Fruit fly (Drosophila melanogaster) whole organism, embryonic: ENCODE data around the gene Cnep1r2.

ENCODE experiments used
- CG10147 ChIP-seq: fragments of 200-800 bp; sonication (Bioruptor generic); optimal IDR thresholded peaks from 2 replicates; lab custom pipeline; 2019; ENCODE audit warnings: missing biosample characterization, mild to moderate bottlenecking, missing genetic modification characterization, moderate library complexity
- CG10209 ChIP-seq: fragments of 200-800 bp; sonication (Bioruptor generic); optimal IDR thresholded peaks from 3 replicates; lab custom pipeline; 2017; ENCODE audit warnings: missing biosample characterization, mild to moderate bottlenecking, missing genetic modification characterization, missing genetic modification reagents
- CG11398 ChIP-seq: fragments of 200-800 bp; sonication (Bioruptor generic); optimal IDR thresholded peaks from 2 replicates; lab custom pipeline; 2016; ENCODE audit warnings: missing biosample characterization, missing genetic modification characterization
- CG12071 ChIP-seq: fragments of 200-800 bp; sonication (Bioruptor generic); optimal IDR thresholded peaks from 3 replicates; lab custom pipeline; 2018; ENCODE audit warnings: missing biosample characterization, mild to moderate bottlenecking, missing genetic modification characterization
- CG12104 ChIP-seq: fragments of 200-800 bp; sonication (Bioruptor generic); optimal IDR thresholded peaks from 3 replicates; lab custom pipeline; 2016; ENCODE audit warnings: missing biosample characterization, missing genetic modification characterization
- CG13894 ChIP-seq: fragments of 200-800 bp; sonication (Bioruptor generic); optimal IDR thresholded peaks from 3 replicates; lab custom pipeline; 2018; ENCODE audit warnings: missing biosample characterization, mild to moderate bottlenecking, missing genetic modification characterization, moderate library complexity
- CG14710 ChIP-seq: fragments of 200-800 bp; sonication (Bioruptor generic); optimal IDR thresholded peaks from 3 replicates; lab custom pipeline; 2019; ENCODE audit warnings: missing biosample characterization, mild to moderate bottlenecking, missing genetic modification characterization, moderate library complexity
- CG15269 ChIP-seq: fragments of 200-800 bp; sonication (Bioruptor generic); optimal IDR thresholded peaks from 2 replicates; lab custom pipeline; 2018; ENCODE audit warnings: missing biosample characterization, mild to moderate bottlenecking, missing genetic modification characterization, moderate library complexity
- CG1529 ChIP-seq: fragments of 200-800 bp; sonication (Bioruptor generic); optimal IDR thresholded peaks from 3 replicates; lab custom pipeline; 2018; ENCODE audit warnings: missing biosample characterization, missing genetic modification characterization
- CG15479 ChIP-seq: fragments of 200-800 bp; sonication (Bioruptor generic); optimal IDR thresholded peaks from 3 replicates; lab custom pipeline; 2019; ENCODE audit warnings: missing biosample characterization, mild to moderate bottlenecking, missing genetic modification characterization, moderate library complexity
- CG17359 ChIP-seq: fragments of 200-800 bp; sonication (Bioruptor generic); optimal IDR thresholded peaks from 3 replicates; lab custom pipeline; 2018; ENCODE audit warnings: missing biosample characterization, mild to moderate bottlenecking, missing genetic modification characterization, moderate library complexity
- CG18599 ChIP-seq: fragments of 200-800 bp; sonication (Bioruptor generic); optimal IDR thresholded peaks from 3 replicates; lab custom pipeline; 2017; ENCODE audit warnings: missing biosample characterization, missing genetic modification characterization, mild to moderate bottlenecking, moderate library complexity, missing genetic modification reagents
- CG2120 ChIP-seq: fragments of 200-800 bp; sonication (Bioruptor generic); optimal IDR thresholded peaks from 3 replicates; lab custom pipeline; 2016; ENCODE audit warnings: missing biosample characterization, missing genetic modification characterization
- CG30403 ChIP-seq: fragments of 200-800 bp; sonication (Bioruptor generic); optimal IDR thresholded peaks from 3 replicates; lab custom pipeline; 2016; ENCODE audit warnings: missing biosample characterization, missing genetic modification characterization
- CG31388 ChIP-seq: fragments of 200-800 bp; sonication (Bioruptor generic); optimal IDR thresholded peaks from 2 replicates; lab custom pipeline; 2016; ENCODE audit warnings: missing biosample characterization, missing genetic modification characterization
- CG3281 ChIP-seq: fragments of 200-800 bp; sonication (Bioruptor generic); optimal IDR thresholded peaks from 3 replicates; lab custom pipeline; 2017; ENCODE audit warnings: missing biosample characterization, mild to moderate bottlenecking, missing genetic modification characterization
- CG7357 ChIP-seq: fragments of 200-800 bp; sonication (Bioruptor generic); IDR thresholded peaks from 3 replicates; pipeline ENCODE4 v1.3.6; 2022; ENCODE audit warnings: missing biosample characterization, missing genetic modification characterization
- CG7556 ChIP-seq: fragments of 200-800 bp; sonication (Bioruptor generic); optimal IDR thresholded peaks from 2 replicates; lab custom pipeline; 2017; ENCODE audit warnings: missing biosample characterization, mild to moderate bottlenecking, missing genetic modification characterization
- Dp ChIP-seq: fragments of 200-800 bp; sonication (Bioruptor generic); optimal IDR thresholded peaks from 2 replicates; lab custom pipeline; 2018; ENCODE audit warnings: missing biosample characterization, mild to moderate bottlenecking, missing genetic modification characterization, moderate library complexity
- ERR ChIP-seq: fragments of 200-800 bp; sonication (Bioruptor generic); optimal IDR thresholded peaks from 2 replicates; lab custom pipeline; 2016; ENCODE audit warnings: missing biosample characterization, missing genetic modification characterization
- Eip74EF ChIP-seq, 2 experiments: fragments of 200-800 bp in 1 of 2; fragments of >200 bp in 1 of 2; sonication (Bioruptor generic) in 1 of 2; optimal IDR thresholded peaks; 2 replicates each; lab custom pipeline; 2017 to 2019; ENCODE audit warnings: missing biosample characterization in 2 of 2, missing genetic modification characterization in 2 of 2, mild to moderate bottlenecking in 1 of 2, moderate library complexity in 1 of 2
- Fer1 ChIP-seq: fragments of 200-800 bp; sonication (Bioruptor generic); optimal IDR thresholded peaks from 2 replicates; lab custom pipeline; 2017; ENCODE audit warnings: missing biosample characterization, mild to moderate bottlenecking, missing genetic modification characterization
- Hr51 ChIP-seq, 2 experiments: fragments of 200-800 bp; sonication (Bioruptor generic); optimal IDR thresholded peaks; 2 replicates in 1 of 2; 3 replicates in 1 of 2; lab custom pipeline; 2016 to 2018; ENCODE audit warnings: missing biosample characterization in 2 of 2, missing genetic modification characterization in 2 of 2, mild to moderate bottlenecking in 1 of 2, moderate library complexity in 1 of 2
- Meics ChIP-seq: fragments of 200-800 bp; sonication (Bioruptor generic); optimal IDR thresholded peaks from 2 replicates; lab custom pipeline; 2017; ENCODE audit warnings: missing biosample characterization, mild to moderate bottlenecking, missing genetic modification characterization
- Nf-YB ChIP-seq: fragments of 200-800 bp; sonication (Bioruptor generic); optimal IDR thresholded peaks from 3 replicates; lab custom pipeline; 2019; ENCODE audit warnings: missing biosample characterization, mild to moderate bottlenecking, missing genetic modification characterization, moderate library complexity
- Ravus ChIP-seq: fragments of 200-800 bp; sonication (Bioruptor generic); IDR thresholded peaks from 2 replicates; pipeline ENCODE4 v1.3.6; 2022; ENCODE audit warnings: missing biosample characterization, missing genetic modification characterization
- Trl ChIP-seq, 3 experiments: fragments of >200 bp in 2 of 3; fragments of 200-800 bp in 1 of 3; sonication (Bioruptor generic) in 1 of 3; optimal IDR thresholded peaks; 2 replicates in 1 of 3; 3 replicates in 2 of 3; lab custom pipeline; 2016 to 2017; ENCODE audit warnings: missing biosample characterization in 1 of 3, missing genetic modification characterization in 1 of 3
- Vsx1 ChIP-seq: fragments of 200-800 bp; sonication (Bioruptor generic); optimal IDR thresholded peaks from 2 replicates; lab custom pipeline; 2017; ENCODE audit warnings: missing biosample characterization, mild to moderate bottlenecking, missing genetic modification characterization, missing genetic modification reagents
- chif ChIP-seq, 2 experiments: fragments of 200-800 bp; sonication (Bioruptor generic); optimal IDR thresholded peaks; 3 replicates each; lab custom pipeline; 2016; ENCODE audit warnings: missing biosample characterization in 2 of 2, missing genetic modification characterization in 2 of 2
- crp ChIP-seq, 2 experiments: fragments of 200-800 bp; sonication (Bioruptor generic); optimal IDR thresholded peaks; 2 replicates in 1 of 2; 3 replicates in 1 of 2; lab custom pipeline; 2017; ENCODE audit warnings: missing biosample characterization in 2 of 2, missing genetic modification characterization in 2 of 2, mild to moderate bottlenecking in 1 of 2, moderate library complexity in 1 of 2
- cwo ChIP-seq: fragments of 200-800 bp; sonication (Bioruptor generic); optimal IDR thresholded peaks from 3 replicates; lab custom pipeline; 2017; ENCODE audit warnings: missing biosample characterization, missing genetic modification characterization, mild to moderate bottlenecking, moderate library complexity, missing genetic modification reagents
- disco-r ChIP-seq: fragments of 200-800 bp; sonication (Bioruptor generic); optimal IDR thresholded peaks from 2 replicates; lab custom pipeline; 2016; ENCODE audit warnings: missing biosample characterization, missing genetic modification characterization
- dmrt99B ChIP-seq: fragments of 200-800 bp; sonication (Bioruptor generic); optimal IDR thresholded peaks from 2 replicates; lab custom pipeline; 2018; ENCODE audit warnings: missing biosample characterization, mild to moderate bottlenecking, missing genetic modification characterization, moderate library complexity
- ems ChIP-seq: fragments of 200-800 bp; sonication (Bioruptor generic); optimal IDR thresholded peaks from 3 replicates; lab custom pipeline; 2016; ENCODE audit warnings: missing biosample characterization, missing genetic modification characterization
- gem ChIP-seq: fragments of 200-800 bp; sonication (Bioruptor generic); optimal IDR thresholded peaks from 2 replicates; lab custom pipeline; 2019; ENCODE audit warnings: missing biosample characterization, mild to moderate bottlenecking, missing genetic modification characterization, moderate library complexity
- grau ChIP-seq: fragments of 200-800 bp; optimal IDR thresholded peaks from 3 replicates; lab custom pipeline; 2019; ENCODE audit warnings: missing biosample characterization, mild to moderate bottlenecking, missing genetic modification characterization, moderate library complexity
- hkb ChIP-seq, 2 experiments: fragments of 200-800 bp in 1 of 2; fragments of >200 bp in 1 of 2; sonication (Bioruptor generic) in 1 of 2; IDR thresholded peaks in 1 of 2; optimal IDR thresholded peaks in 1 of 2; 2 replicates each; pipeline versions ENCODE4 v1.3.6 to Lab custom; 2017 to 2022; ENCODE audit warnings: missing biosample characterization in 1 of 2, missing genetic modification characterization in 1 of 2
- jumu ChIP-seq: fragments of 200-800 bp; sonication (Bioruptor generic); optimal IDR thresholded peaks from 3 replicates; lab custom pipeline; 2016; ENCODE audit warnings: missing biosample characterization, missing genetic modification characterization
- lab ChIP-seq: fragments of 200-800 bp; sonication (Bioruptor generic); optimal IDR thresholded peaks from 3 replicates; lab custom pipeline; 2017; ENCODE audit warnings: missing biosample characterization, missing genetic modification characterization, mild to moderate bottlenecking, moderate library complexity, missing genetic modification reagents
- lbe ChIP-seq: fragments of 200-800 bp; sonication (Bioruptor generic); optimal IDR thresholded peaks from 2 replicates; lab custom pipeline; 2016; ENCODE audit warnings: missing biosample characterization, mild to moderate bottlenecking, missing genetic modification characterization
- maf-S ChIP-seq: fragments of 200-800 bp; sonication (Bioruptor generic); optimal IDR thresholded peaks from 2 replicates; lab custom pipeline; 2016; ENCODE audit warnings: missing biosample characterization, missing genetic modification characterization
- pros ChIP-seq: fragments of 200-800 bp; sonication (Bioruptor generic); optimal IDR thresholded peaks from 3 replicates; lab custom pipeline; 2019; ENCODE audit warnings: missing biosample characterization, mild to moderate bottlenecking, missing genetic modification characterization, moderate library complexity
- sens ChIP-seq: fragments of 200-800 bp; sonication (Bioruptor generic); peaks from one replicate; lab custom pipeline; 2016; ENCODE audit warnings: missing biosample characterization, missing genetic modification characterization
- sima ChIP-seq: fragments of 200-800 bp; sonication (Bioruptor generic); optimal IDR thresholded peaks from 2 replicates; lab custom pipeline; 2016; ENCODE audit warnings: missing biosample characterization, missing genetic modification characterization
- slbo ChIP-seq: fragments of 200-800 bp; sonication (Bioruptor generic); IDR thresholded peaks from 2 replicates; pipeline ENCODE4 v1.3.6; 2022; ENCODE audit warnings: missing biosample characterization, missing genetic modification characterization
- ttk ChIP-seq: fragments of 200-800 bp; sonication (Bioruptor generic); IDR thresholded peaks from 2 replicates; pipeline ENCODE4 v2.1.2; 2022; ENCODE audit warnings: missing biosample characterization, missing genetic modification characterization
- vnd ChIP-seq: fragments of 200-800 bp; sonication (Bioruptor generic); IDR thresholded peaks from 3 replicates; pipeline ENCODE4 v1.3.6; 2022; ENCODE audit warnings: missing biosample characterization, missing genetic modification characterization; ENCODE audit not compliant: partially characterized antibody
- wdn ChIP-seq: fragments of 200-800 bp; sonication (Bioruptor generic); IDR thresholded peaks from 2 replicates; pipeline ENCODE4 v1.3.6; 2022; ENCODE audit warnings: missing biosample characterization, missing genetic modification characterization
- zf30C ChIP-seq: fragments of 200-800 bp; sonication (Bioruptor generic); optimal IDR thresholded peaks from 3 replicates; lab custom pipeline; 2018; ENCODE audit warnings: missing biosample characterization, mild to moderate bottlenecking, missing genetic modification characterization

Gene Cnep1r2

DNA sequence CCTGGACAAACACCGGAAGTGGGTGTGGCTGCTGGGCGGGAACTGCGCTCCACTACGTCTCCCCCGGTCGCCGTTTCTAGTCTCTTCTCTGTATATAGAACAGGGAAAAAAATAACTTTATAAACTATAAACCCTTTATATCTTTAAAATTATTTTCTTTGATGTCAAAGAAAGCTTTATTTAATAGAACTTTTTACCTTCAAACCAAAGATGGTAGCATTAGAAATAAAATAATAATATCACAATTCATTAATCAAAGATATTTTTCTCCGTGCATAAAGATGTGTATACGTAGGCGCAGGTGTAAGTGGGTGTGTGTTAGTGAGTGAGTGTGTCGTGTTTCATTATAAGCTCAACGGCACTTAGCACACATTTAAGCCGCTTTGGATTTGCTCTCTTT is 38.4 kb upstream of the Cnep1r2 start (continued):
- no peak for TF ChIP-seq Dp (GFP tag; lab: Kevin White, UChicago)
- TF ChIP-seq CG12071 = no peak
- no peak for TF ChIP-seq CG31388 (GFP tag; lab: Kevin White, UChicago)
- TF ChIP-seq Eip74EF (GFP tag; optimal IDR thresholded peaks at IDR 0.05; lab: Kevin White, UChicago) = no peak
- TF ChIP-seq pros (GFP tag; lab: Kevin White, UChicago) = no peak
- no peak for TF ChIP-seq CG30403 (GFP tag; lab: Kevin White, UChicago)
- no peak for TF ChIP-seq zf30C (GFP tag; lab: Kevin White, UChicago)
- no peak for TF ChIP-seq chif (GFP tag; optimal IDR thresholded peaks at IDR 0.05; lab: Kevin White, UChicago)
- TF ChIP-seq wdn (GFP tag; lab: Robert Waterston, UW) = no peak
- peak in 1 of 2 experiments; percentile 25 for TF ChIP-seq Hr51 (GFP tag; optimal IDR thresholded peaks at IDR 0.05; lab: Kevin White, UChicago)
- TF ChIP-seq dmrt99B (tag; lab: Kevin White, UChicago) = peak; percentile 15
- no peak for TF ChIP-seq ttk (GFP tag; lab: Robert Waterston, UW)
- TF ChIP-seq sens (GFP tag; lab: Kevin White, UChicago) = peak; percentile 11
- no peak for TF ChIP-seq CG17359 (tag; lab: Kevin White, UChicago)
- peak; percentile 34 for TF ChIP-seq cwo (GFP tag; lab: Kevin White, UChicago)
- TF ChIP-seq Nf-YB (GFP tag; lab: Kevin White, UChicago) = no peak
- TF ChIP-seq CG12104 = no peak
- peak; percentile 25 for TF ChIP-seq gem (tag; lab: Kevin White, UChicago)
- TF ChIP-seq CG15269 = peak; percentile 19
- peak; percentile 39 for TF ChIP-seq lab
- TF ChIP-seq hkb (optimal IDR thresholded peaks at IDR 0.05; lab: Kevin White, UChicago) = no peak
- no peak for TF ChIP-seq hkb (GFP tag; IDR thresholded peaks at IDR 0.05; lab: Robert Waterston, UW)
- no peak for TF ChIP-seq lbe (GFP tag; lab: Kevin White, UChicago)
- no peak for TF ChIP-seq vnd
- peak; percentile 42 for TF ChIP-seq Fer1 (GFP tag; lab: Kevin White, UChicago)
- no peak for TF ChIP-seq CG14710 (tag; lab: Kevin White, UChicago)
- no peak for TF ChIP-seq Vsx1 (GFP tag; lab: Kevin White, UChicago)
- TF ChIP-seq CG1529 (GFP tag; lab: Kevin White, UChicago) = no peak
- TF ChIP-seq Meics (GFP tag; lab: Kevin White, UChicago) = peak; percentile 28
- TF ChIP-seq disco-r (GFP tag; lab: Kevin White, UChicago) = no peak
- TF ChIP-seq CG3281 (GFP tag; lab: Kevin White, UChicago) = peak; percentile 2
- TF ChIP-seq maf-S (GFP tag; lab: Kevin White, UChicago) = no peak
- no peak for TF ChIP-seq CG10209 (GFP tag; lab: Kevin White, UChicago)
- peak; percentile 10 for TF ChIP-seq CG7556 (GFP tag; lab: Kevin White, UChicago)
- TF ChIP-seq CG18599 = peak; percentile 72
- peak; percentile 20 for TF ChIP-seq grau (tag; lab: Kevin White, UChicago)
- no peak for TF ChIP-seq CG7357 (GFP tag; lab: Robert Waterston, UW)
- TF ChIP-seq ems (GFP tag; lab: Kevin White, UChicago) = no peak
- peak; percentile 8 for TF ChIP-seq CG2120 (GFP tag; lab: Kevin White, UChicago)
- no peak for TF ChIP-seq crp (GFP tag; optimal IDR thresholded peaks at IDR 0.05; lab: Kevin White, UChicago)
- TF ChIP-seq Trl (optimal IDR thresholded peaks at IDR 0.05; lab: Kevin White, UChicago) = no peak
- no peak for TF ChIP-seq Trl (GFP tag; optimal IDR thresholded peaks at IDR 0.05; lab: Kevin White, UChicago)
- no peak for TF ChIP-seq slbo (GFP tag; lab: Robert Waterston, UW)
- TF ChIP-seq CG11398 (GFP tag; lab: Kevin White, UChicago) = no peak
- no peak for TF ChIP-seq sima
- no peak for TF ChIP-seq jumu (GFP tag; lab: Kevin White, UChicago)
- peak; percentile 47 for TF ChIP-seq CG10147 (GFP tag; lab: Kevin White, UChicago)
- no peak for TF ChIP-seq ERR (GFP tag; lab: Kevin White, UChicago)
- TF ChIP-seq CG13894 (tag; lab: Kevin White, UChicago) = peak; percentile 14
- no peak for TF ChIP-seq CG15479
- TF ChIP-seq Ravus (GFP tag; lab: Robert Waterston, UW) = no peak
